Worm (Caenorhabditis elegans) whole organism, L4 larva: ENCODE measurements around the gene F14F9.4.

Experiments used
- F37D6.2 ChIP-seq: sonication (generic microtip); optimal IDR thresholded peaks from 2 replicates; lab custom pipeline; 2016; ENCODE audit warnings: mild to moderate bottlenecking, missing genetic modification characterization, missing compliant biosample characterization
- R02D3.7 ChIP-seq: fragments of 150-350 bp; sonication (generic microtip); optimal IDR thresholded peaks from 3 replicates; lab custom pipeline; 2014; ENCODE audit warnings: missing biosample characterization, missing genetic modification characterization
- Y48G9A.11 ChIP-seq: fragments of 200-800 bp; sonication (Bioruptor generic); IDR thresholded peaks from 2 replicates; pipeline ENCODE4 v1.3.6; 2022; ENCODE audit warnings: missing genetic modification reagents, missing genetic modification characterization, missing compliant biosample characterization
- ZK337.2 ChIP-seq: fragments of 200-800 bp; sonication (Bioruptor generic); IDR thresholded peaks from 2 replicates; pipeline ENCODE4 v1.3.6; 2022; ENCODE audit warnings: missing genetic modification reagents, missing genetic modification characterization, missing compliant biosample characterization
- aha-1 ChIP-seq: fragments of 150-350 bp; peaks from one replicate; lab custom pipeline; 2014; ENCODE audit warnings: missing biosample characterization, missing genetic modification characterization
- arid-1 ChIP-seq: fragments of 200-800 bp; sonication (Bioruptor generic); conservative IDR thresholded peaks from 2 replicates; pipeline ENCODE4 v1.3.6; 2022; ENCODE audit warnings: missing genetic modification reagents, missing genetic modification characterization, missing compliant biosample characterization
- ceh-82 ChIP-seq: sonication (generic microtip); optimal IDR thresholded peaks from 2 replicates; lab custom pipeline; 2017; ENCODE audit warnings: missing biosample characterization, missing genetic modification characterization
- daf-16 ChIP-seq, 3 experiments: sonication (generic microtip); optimal IDR thresholded peaks; 2 replicates each; lab custom pipeline; 2016 to 2017; ENCODE audit warnings: missing genetic modification characterization in 3 of 3, missing genetic modification reagents in 3 of 3, mild to moderate bottlenecking in 2 of 3, missing compliant biosample characterization in 2 of 3, missing biosample characterization in 1 of 3, moderate library complexity in 1 of 3
- dmd-6 ChIP-seq: fragments of 200-800 bp; sonication (Bioruptor generic); IDR thresholded peaks from 2 replicates; pipeline ENCODE4 v1.3.6; 2022; ENCODE audit warnings: missing genetic modification reagents, missing genetic modification characterization, missing compliant biosample characterization
- dmd-8 ChIP-seq: fragments of 200-800 bp; sonication (Bioruptor generic); IDR thresholded peaks from 2 replicates; pipeline ENCODE4 v1.3.6; 2022; ENCODE audit warnings: missing genetic modification characterization, missing compliant biosample characterization
- dmd-9 ChIP-seq: fragments of 200-800 bp; sonication (Bioruptor generic); IDR thresholded peaks from 2 replicates; pipeline ENCODE4 v1.3.6; 2022; ENCODE audit warnings: missing genetic modification reagents, missing genetic modification characterization, missing compliant biosample characterization
- dpl-1 ChIP-seq: fragments of 150-350 bp; optimal IDR thresholded peaks from 2 replicates; lab custom pipeline; 2014; ENCODE audit warnings: missing biosample characterization, missing genetic modification reagents, missing genetic modification characterization
- dve-1 ChIP-seq: sonication (generic microtip); optimal IDR thresholded peaks from 2 replicates; lab custom pipeline; 2017; ENCODE audit warnings: antibody characterized with exemption, mild to moderate bottlenecking, missing genetic modification characterization, missing compliant biosample characterization; ENCODE audit not compliant: insufficient read depth
- gei-8 ChIP-seq: fragments of 200-800 bp; sonication (Bioruptor generic); optimal IDR thresholded peaks from 2 replicates; lab custom pipeline; 2018; ENCODE audit warnings: mild to moderate bottlenecking, missing genetic modification characterization, missing compliant biosample characterization
- hif-1 ChIP-seq, 2 experiments: sonication (generic microtip); optimal IDR thresholded peaks; 2 replicates each; lab custom pipeline; 2016 to 2017; ENCODE audit warnings: missing compliant biosample characterization in 2 of 2, missing genetic modification characterization in 2 of 2, missing genetic modification reagents in 2 of 2, missing genotype in 2 of 2, mild to moderate bottlenecking in 1 of 2
- hlh-11 ChIP-seq: fragments of 200-800 bp; sonication (Bioruptor generic); optimal IDR thresholded peaks from 2 replicates; lab custom pipeline; 2018; ENCODE audit warnings: mild to moderate bottlenecking, missing genetic modification characterization, missing compliant biosample characterization
- hlh-30 ChIP-seq: sonication (generic microtip); optimal IDR thresholded peaks from 2 replicates; lab custom pipeline; 2017; ENCODE audit warnings: antibody characterized with exemption, mild to moderate bottlenecking, missing genetic modification characterization, missing compliant biosample characterization; ENCODE audit not compliant: insufficient read depth
- lin-1 ChIP-seq: fragments of 200-800 bp; sonication (Bioruptor generic); IDR thresholded peaks from 2 replicates; pipeline ENCODE4 v1.3.6; 2022; ENCODE audit warnings: missing genetic modification reagents, missing genetic modification characterization, missing compliant biosample characterization
- lin-15B ChIP-seq: fragments of 150-350 bp; sonication (generic microtip); optimal IDR thresholded peaks from 3 replicates; lab custom pipeline; 2014; ENCODE audit warnings: missing biosample characterization, missing genetic modification characterization
- lin-38 ChIP-seq: fragments of 200-800 bp; sonication (Bioruptor generic); IDR thresholded peaks from 2 replicates; pipeline ENCODE4 v1.3.6; 2022; ENCODE audit warnings: missing genetic modification reagents, missing genetic modification characterization, missing compliant biosample characterization
- lin-39 ChIP-seq: fragments of 150-350 bp; optimal IDR thresholded peaks from 2 replicates; lab custom pipeline; 2014; ENCODE audit warnings: missing biosample characterization, missing genetic modification reagents, missing genetic modification characterization
- mes-2 ChIP-seq: sonication (generic microtip); optimal IDR thresholded peaks from 2 replicates; lab custom pipeline; 2016; ENCODE audit warnings: missing genotype, mild to moderate bottlenecking, missing genetic modification characterization, missing compliant biosample characterization; ENCODE audit not compliant: poor library complexity, severe bottlenecking
- nhr-11 ChIP-seq: fragments of 150-350 bp; optimal IDR thresholded peaks from 2 replicates; lab custom pipeline; 2014; ENCODE audit warnings: missing biosample characterization, missing genetic modification characterization
- nhr-28 ChIP-seq: fragments of 150-350 bp; optimal IDR thresholded peaks from 2 replicates; lab custom pipeline; 2014; ENCODE audit warnings: missing biosample characterization, missing genetic modification characterization
- nhr-6 ChIP-seq: fragments of 150-350 bp; optimal IDR thresholded peaks from 2 replicates; lab custom pipeline; 2014; ENCODE audit warnings: missing biosample characterization, missing genetic modification characterization
- nhr-76 ChIP-seq: fragments of 150-350 bp; optimal IDR thresholded peaks from 2 replicates; lab custom pipeline; 2014; ENCODE audit warnings: missing biosample characterization, missing genetic modification characterization
- nhr-77 ChIP-seq: fragments of 150-350 bp; optimal IDR thresholded peaks from 2 replicates; lab custom pipeline; 2014; ENCODE audit warnings: missing biosample characterization, missing genetic modification characterization
- pha-4 ChIP-seq, 2 experiments: fragments of 150-350 bp in 1 of 2; fragments of 200-800 bp in 1 of 2; sonication (Bioruptor generic) in 1 of 2; IDR thresholded peaks in 1 of 2; optimal IDR thresholded peaks in 1 of 2; 2 replicates each; pipeline versions ENCODE4 v1.3.6 to Lab custom; 2014 to 2022; ENCODE audit warnings: missing genetic modification characterization in 2 of 2, missing genetic modification reagents in 2 of 2, missing biosample characterization in 1 of 2, missing compliant biosample characterization in 1 of 2
- pqm-1 ChIP-seq: sonication (generic microtip); optimal IDR thresholded peaks from 2 replicates; lab custom pipeline; 2017; ENCODE audit warnings: missing biosample characterization, missing genetic modification characterization
- saeg-2 ChIP-seq: fragments of 200-800 bp; sonication (Bioruptor generic); IDR thresholded peaks from 2 replicates; pipeline ENCODE4 v1.3.6; 2022; ENCODE audit warnings: missing genetic modification reagents, missing genetic modification characterization, missing compliant biosample characterization
- sdz-12 ChIP-seq: fragments of 200-800 bp; sonication (Bioruptor generic); optimal IDR thresholded peaks from 2 replicates; lab custom pipeline; 2018; ENCODE audit warnings: mild to moderate bottlenecking, missing genetic modification characterization, missing compliant biosample characterization
- spr-3 ChIP-seq: fragments of 200-800 bp; sonication (Bioruptor generic); optimal IDR thresholded peaks from 2 replicates; lab custom pipeline; 2018; ENCODE audit warnings: mild to moderate bottlenecking, missing genetic modification characterization, missing compliant biosample characterization
- tag-97 ChIP-seq: fragments of 200-800 bp; sonication (Bioruptor generic); IDR thresholded peaks from 2 replicates; pipeline ENCODE4 v1.3.6; 2022; ENCODE audit warnings: missing genetic modification characterization, missing compliant biosample characterization
- tra-1 ChIP-seq: fragments of 200-800 bp; sonication (Bioruptor generic); IDR thresholded peaks from 2 replicates; pipeline ENCODE4 v1.3.6; 2022; ENCODE audit warnings: missing genetic modification reagents, missing genetic modification characterization, missing compliant biosample characterization
- unc-39 ChIP-seq: sonication (generic microtip); optimal IDR thresholded peaks from 2 replicates; lab custom pipeline; 2017; ENCODE audit warnings: missing biosample characterization, missing genetic modification characterization
- unc-62 ChIP-seq, 3 experiments: fragments of 150-350 bp in 1 of 3; sonication (generic microtip); optimal IDR thresholded peaks in 2 of 3; peaks in 1 of 3; 1 replicate in 1 of 3; 2 replicates in 2 of 3; lab custom pipeline; 2014 to 2017; ENCODE audit warnings: missing biosample characterization in 3 of 3, missing genetic modification characterization in 3 of 3, missing genetic modification reagents in 3 of 3, missing genotype in 1 of 3
- zfp-2 ChIP-seq: sonication (generic microtip); optimal IDR thresholded peaks from 2 replicates; lab custom pipeline; 2016; ENCODE audit warnings: mild to moderate bottlenecking, missing genetic modification characterization, missing compliant biosample characterization
- zip-2 ChIP-seq: fragments of 150-350 bp; optimal IDR thresholded peaks from 2 replicates; lab custom pipeline; 2014; ENCODE audit warnings: missing biosample characterization, missing genetic modification characterization
- ztf-7 ChIP-seq: fragments of 150-350 bp; optimal IDR thresholded peaks from 2 replicates; lab custom pipeline; 2014; ENCODE audit warnings: missing biosample characterization, missing genetic modification characterization

F14F9.4 gene

DNA sequence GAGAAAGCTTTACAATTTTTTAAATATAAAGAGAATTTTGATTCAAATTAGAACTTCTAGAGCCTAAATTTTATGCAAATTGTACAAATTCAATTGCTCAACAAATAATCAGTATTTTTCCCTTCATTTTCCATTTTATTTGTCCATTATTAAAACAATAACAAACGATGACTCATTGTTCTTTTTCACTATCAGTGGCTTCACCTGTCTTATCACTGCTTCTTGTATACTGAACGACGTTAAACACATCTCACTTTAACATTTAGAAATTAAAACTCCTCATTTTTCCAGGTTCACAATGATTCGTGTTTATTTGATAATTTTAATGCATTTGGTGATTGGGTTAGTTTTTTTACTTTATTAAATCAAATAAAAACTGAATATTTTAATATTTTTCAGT, 12.9 kb upstream of the F14F9.4 start, which contains the start of gene sid-1:
sid-1 (plus strand) TSS at position 292 of the 400 bp plus-strand sequence.
- peak; percentile 8; the same call in 1 of the 2 replicates for TF ChIP-seq dmd-6 (GFP tag; lab: Robert Waterston, UW)
- TF ChIP-seq nhr-28 (tag; lab: Kevin White, UChicago): peak; percentile 54
- peak; percentile 59 for TF ChIP-seq pqm-1 (tag; lab: Kevin White, UChicago)
- TF ChIP-seq daf-16 (GFP tag; optimal IDR thresholded peaks at IDR 0.05; lab: Kevin White, UChicago): no peak
- peak; percentile 81 for TF ChIP-seq daf-16 (tag; optimal IDR thresholded peaks at IDR 0.05; lab: Kevin White, UChicago)
- TF ChIP-seq dve-1 (tag; lab: Kevin White, UChicago): peak; percentile 5
- no peak for TF ChIP-seq dmd-9 (GFP tag; lab: Robert Waterston, UW)

DNA sequence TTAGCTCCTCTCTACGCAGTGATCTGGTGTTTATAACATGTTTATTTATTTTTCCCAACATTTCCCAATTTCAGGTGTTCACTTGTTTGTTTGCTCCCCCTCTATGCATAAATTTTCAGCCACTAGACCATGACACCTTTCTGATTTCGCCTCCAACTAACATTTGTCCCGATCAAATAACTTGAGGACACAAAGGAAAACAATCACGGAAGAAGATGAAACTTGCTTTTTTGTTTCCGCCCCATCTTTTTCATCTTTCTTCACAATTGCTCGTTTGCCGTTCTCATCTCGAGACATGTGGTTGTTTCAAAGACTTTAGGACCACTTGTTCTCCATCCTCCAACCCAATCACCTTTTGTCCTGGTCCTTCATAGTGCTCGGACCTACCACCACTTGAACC, 5.7 kb upstream of the F14F9.4 start, which contains the start of gene F14F9.5:
F14F9.5 (plus strand) TSS at position 301 of the 400 bp plus-strand sequence.
- TF ChIP-seq gei-8 (GFP tag; lab: Kevin White, UChicago) (no peak), R02D3.7 (tag; lab: Kevin White, UChicago) (no peak), unc-39 (no peak), mes-2 (tag; lab: Kevin White, UChicago) (no peak), pqm-1 (tag; lab: Kevin White, UChicago) (no peak), nhr-77 (tag; lab: Kevin White, UChicago) (no peak), nhr-76 (no peak), hlh-30 (no peak), lin-39 (no peak), arid-1 (GFP tag; lab: Robert Waterston, UW) (no peak), sdz-12 (GFP tag; lab: Kevin White, UChicago) (no peak), F37D6.2 (tag; lab: Kevin White, UChicago) (no peak), saeg-2 (GFP tag; lab: Robert Waterston, UW) (no peak), pha-4 (GFP tag; IDR thresholded peaks at IDR 0.05; lab: Robert Waterston, UW) (no peak), pha-4 (tag; optimal IDR thresholded peaks at IDR 0.05; lab: Kevin White, UChicago) (no peak), tag-97 (no peak)

DNA sequence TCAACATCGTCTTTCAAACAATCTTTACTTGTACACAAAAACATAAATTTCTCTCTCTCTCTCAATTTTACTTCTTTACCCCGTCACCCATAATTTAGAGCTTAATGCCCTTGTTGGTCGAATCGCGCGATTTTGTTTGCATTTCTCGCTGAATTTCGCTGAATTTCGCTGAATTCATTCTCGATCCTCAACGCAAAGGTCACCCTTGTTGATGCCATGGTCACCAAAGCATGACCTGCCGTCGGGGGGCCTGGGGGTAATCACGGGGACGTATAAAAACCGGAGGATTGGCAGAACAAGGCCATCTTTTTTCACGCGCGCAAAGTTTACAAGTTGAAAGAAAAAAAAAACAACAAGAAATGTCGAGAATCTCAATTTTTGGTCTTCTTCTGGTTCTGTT, 2.5 kb upstream of the F14F9.4 start, which contains the start of gene F14F9.8:
F14F9.8 (plus strand) TSS at position 301 of the 400 bp plus-strand sequence.
- TF ChIP-seq nhr-11 (tag; lab: Kevin White, UChicago): no peak
- no peak for TF ChIP-seq arid-1 (GFP tag; lab: Robert Waterston, UW)
- peak in 1 of 2 experiments; percentile 4 for TF ChIP-seq unc-62 (GFP tag; optimal IDR thresholded peaks at IDR 0.05 in 1 of 2; lab: Kevin White, UChicago)
- no peak for TF ChIP-seq unc-62 (tag; optimal IDR thresholded peaks at IDR 0.05; lab: Kevin White, UChicago)
- TF ChIP-seq tra-1: no peak
- no peak for TF ChIP-seq lin-38 (GFP tag; lab: Robert Waterston, UW)
- no peak for TF ChIP-seq saeg-2 (GFP tag; lab: Robert Waterston, UW)
- no peak for TF ChIP-seq spr-3 (GFP tag; lab: Kevin White, UChicago)
- no peak for TF ChIP-seq lin-15B (tag; lab: Kevin White, UChicago)
- peak; percentile 79 for TF ChIP-seq aha-1 (tag; lab: Kevin White, UChicago)
- TF ChIP-seq, all 104 proteins: peak for 2

DNA sequence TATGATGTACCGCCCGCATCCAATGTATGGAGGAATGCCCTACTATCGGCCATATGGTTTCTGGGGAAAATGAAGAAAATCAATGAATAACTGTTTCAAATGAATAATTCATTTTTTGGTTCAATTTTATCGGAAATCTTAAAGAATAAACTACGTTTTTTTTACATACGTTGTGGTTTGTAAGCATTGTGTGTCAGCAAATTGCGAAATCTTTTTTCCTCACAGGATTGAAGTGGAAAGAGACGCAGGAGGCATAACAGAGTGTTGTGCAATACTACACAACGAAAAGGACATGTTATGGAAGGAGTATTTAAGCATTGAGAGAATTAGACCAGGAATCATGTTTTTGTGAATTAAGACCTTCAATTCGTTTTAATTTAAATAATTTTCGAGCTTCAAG, 1.2 kb upstream of the F14F9.4 start:
- TF ChIP-seq dpl-1 (GFP tag; lab: Kevin White, UChicago): peak; percentile 20
- TF ChIP-seq hlh-11 (tag; lab: Kevin White, UChicago): peak; percentile 19
- no peak for TF ChIP-seq gei-8 (GFP tag; lab: Kevin White, UChicago)
- peak; percentile 35 for TF ChIP-seq nhr-11 (tag; lab: Kevin White, UChicago)
- TF ChIP-seq nhr-28 (tag; lab: Kevin White, UChicago): peak; percentile 83
- no peak for TF ChIP-seq Y48G9A.11 (GFP tag; lab: Robert Waterston, UW)
- peak; percentile 99 for TF ChIP-seq zip-2 (tag; lab: Kevin White, UChicago)
- peak; percentile 64 for TF ChIP-seq ztf-7 (tag; lab: Kevin White, UChicago)
- TF ChIP-seq nhr-6 (tag; lab: Kevin White, UChicago): peak; percentile 57
- peak in 1 of 2 experiments; percentile 46 for TF ChIP-seq hif-1 (tag; optimal IDR thresholded peaks at IDR 0.05; lab: Kevin White, UChicago)
- TF ChIP-seq dmd-8 (GFP tag; lab: Robert Waterston, UW): no peak
- no peak for TF ChIP-seq ZK337.2 (GFP tag; lab: Robert Waterston, UW)
- peak; percentile 70 for TF ChIP-seq aha-1 (tag; lab: Kevin White, UChicago)
- TF ChIP-seq zfp-2 (tag; lab: Kevin White, UChicago): no peak
- TF ChIP-seq nhr-77 (tag; lab: Kevin White, UChicago): peak; percentile 8
- TF ChIP-seq ceh-82 (tag; lab: Kevin White, UChicago): no peak
- no peak for TF ChIP-seq lin-1
- peak in 1 of 2 experiments; percentile 85 for TF ChIP-seq unc-62 (GFP tag; optimal IDR thresholded peaks at IDR 0.05 in 1 of 2; lab: Kevin White, UChicago)
- TF ChIP-seq unc-62 (tag; optimal IDR thresholded peaks at IDR 0.05; lab: Kevin White, UChicago): no peak
- TF ChIP-seq hlh-30: peak; percentile 40
